Worm (Caenorhabditis elegans) whole organism, young adult: ENCODE data around the gene nhr-80.

Experiments used
- B0019.2 ChIP-seq: fragments of 200-800 bp; sonication (Bioruptor generic); conservative IDR thresholded peaks from 2 replicates; pipeline ENCODE4 v1.3.6; 2022; ENCODE audit warnings: missing genetic modification reagents, missing genetic modification characterization, missing compliant biosample characterization
- C17E4.6 ChIP-seq: fragments of 200-800 bp; sonication (Bioruptor generic); IDR thresholded peaks from 2 replicates; pipeline ENCODE4 v1.3.6; 2022; ENCODE audit warnings: missing genetic modification reagents, missing genetic modification characterization, missing compliant biosample characterization
- ceh-40 ChIP-seq: fragments of 200-800 bp; sonication (Bioruptor generic); IDR thresholded peaks from 2 replicates; pipeline ENCODE4 v1.3.6; 2022; ENCODE audit warnings: missing genetic modification characterization, missing compliant biosample characterization
- lin-35 ChIP-seq, 3 experiments: fragments of 150-350 bp in 2 of 3; sonication (generic microtip) in 1 of 3; optimal IDR thresholded peaks; 2 replicates each; lab custom pipeline; 2014 to 2018; ENCODE audit warnings: missing biosample characterization in 3 of 3, missing genetic modification characterization in 3 of 3, missing genetic modification reagents in 3 of 3
- lsy-27 ChIP-seq: sonication (generic microtip); optimal IDR thresholded peaks from 2 replicates; lab custom pipeline; 2017; ENCODE audit warnings: missing genetic modification characterization, mild to moderate bottlenecking, missing compliant biosample characterization, antibody characterized with exemption, missing genotype, borderline replicate concordance; ENCODE audit not compliant: insufficient read depth
- mxl-1 ChIP-seq: sonication (generic microtip); optimal IDR thresholded peaks from 2 replicates; lab custom pipeline; 2016; ENCODE audit warnings: missing genetic modification characterization, missing compliant biosample characterization
- nfya-2 ChIP-seq: fragments of 200-800 bp; sonication (Bioruptor generic); IDR thresholded peaks from 2 replicates; pipeline ENCODE4 v1.3.6; 2022; ENCODE audit warnings: missing genetic modification reagents, missing genetic modification characterization, missing compliant biosample characterization
- nhr-120 ChIP-seq: fragments of 200-800 bp; sonication (Bioruptor generic); IDR thresholded peaks from 2 replicates; pipeline ENCODE4 v1.3.6; 2022; ENCODE audit warnings: missing genetic modification characterization, missing compliant biosample characterization
- pha-4 ChIP-seq: fragments of 150-350 bp; sonication (generic microtip); optimal IDR thresholded peaks from 2 replicates; lab custom pipeline; 2014; ENCODE audit warnings: missing biosample characterization, missing genetic modification reagents, missing genetic modification characterization
- sea-2 ChIP-seq: fragments of 200-800 bp; sonication (Bioruptor generic); IDR thresholded peaks from 2 replicates; pipeline ENCODE4 v1.3.6; 2022; ENCODE audit warnings: missing genetic modification characterization, missing compliant biosample characterization

DNA sequence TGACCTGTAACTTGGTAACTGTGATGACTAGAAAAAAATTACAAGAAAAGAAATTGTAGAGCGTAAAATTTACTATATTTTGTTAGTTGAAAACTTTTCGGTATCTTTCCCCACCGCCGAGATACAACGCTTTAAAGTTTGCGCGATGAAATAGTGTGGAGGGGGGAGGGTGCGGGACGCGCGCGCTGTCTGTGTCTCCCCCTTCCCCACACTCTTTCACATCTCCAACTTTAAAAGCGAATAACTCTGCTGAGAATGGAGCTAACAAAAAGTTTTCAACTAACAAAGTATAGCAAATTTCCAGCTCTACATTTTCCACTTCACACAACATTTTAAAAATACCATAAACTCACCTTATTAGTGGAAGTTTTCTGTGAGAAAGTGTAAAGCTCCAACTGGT is 2.9 kb upstream of the nhr-80 start:
- TF ChIP-seq pha-4 (no peak), C17E4.6 (GFP tag; lab: Robert Waterston, UW) (no peak), lin-35 (GFP tag; optimal IDR thresholded peaks at IDR 0.05; lab: Kevin White, UChicago) (no peak), ceh-40 (GFP tag; lab: Robert Waterston, UW) (no peak), nfya-2 (no peak), B0019.2 (GFP tag; lab: Robert Waterston, UW) (no peak), nhr-120 (GFP tag; lab: Robert Waterston, UW) (no peak), lsy-27 (tag; lab: Kevin White, UChicago) (no peak), sea-2 (GFP tag; lab: Robert Waterston, UW) (no peak), mxl-1 (tag; lab: Kevin White, UChicago) (no peak)
